Worm (Caenorhabditis elegans) whole organism, midembryonic: Measurements from ENCODE around the gene tpk-1.
A peak's percentile ranks its signal among the peaks of the same experiment; 100 is the strongest.

Source experiments
- T22C8.4 ChIP-seq: fragments of 200-800 bp; sonication (Bioruptor generic); IDR thresholded peaks from 2 replicates; pipeline ENCODE4 v1.3.6; 2022; ENCODE audit warnings: missing genetic modification characterization, missing compliant biosample characterization
- cog-1 ChIP-seq: sonication (generic microtip); optimal IDR thresholded peaks from 2 replicates; lab custom pipeline; 2016; ENCODE audit warnings: missing genetic modification characterization, missing compliant biosample characterization
- flt-1 ChIP-seq: fragments of 200-800 bp; sonication (Bioruptor generic); IDR thresholded peaks from 2 replicates; pipeline ENCODE4 v1.3.6; 2022; ENCODE audit warnings: missing genetic modification characterization, missing compliant biosample characterization
- klf-2 ChIP-seq: fragments of 200-800 bp; sonication (Bioruptor generic); conservative IDR thresholded peaks from 2 replicates; pipeline ENCODE4 v1.3.6; 2022; ENCODE audit warnings: missing genetic modification reagents, missing genetic modification characterization, missing compliant biosample characterization
- med-1 ChIP-seq: sonication (generic microtip); optimal IDR thresholded peaks from 2 replicates; lab custom pipeline; 2017; ENCODE audit warnings: missing genetic modification characterization, mild to moderate bottlenecking, missing compliant biosample characterization, antibody characterized with exemption, missing genetic modification reagents; ENCODE audit not compliant: insufficient read depth
- ref-1 ChIP-seq: fragments of 200-800 bp; sonication (Bioruptor generic); conservative IDR thresholded peaks from 2 replicates; pipeline ENCODE4 v1.3.6; 2022; ENCODE audit warnings: missing genetic modification reagents, missing genetic modification characterization, missing compliant biosample characterization
- tab-1 ChIP-seq: fragments of 200-800 bp; sonication (Bioruptor generic); IDR thresholded peaks from 2 replicates; pipeline ENCODE4 v1.3.6; 2022; ENCODE audit warnings: missing genetic modification characterization, missing compliant biosample characterization
- ztf-23 ChIP-seq: fragments of 200-800 bp; sonication (Bioruptor generic); IDR thresholded peaks from 2 replicates; pipeline ENCODE4 v1.3.6; 2022; ENCODE audit warnings: missing genetic modification reagents, missing genetic modification characterization, missing compliant biosample characterization
- ztf-29 ChIP-seq: fragments of 200-800 bp; sonication (Bioruptor generic); IDR thresholded peaks from 2 replicates; pipeline ENCODE4 v1.3.6; 2022; ENCODE audit warnings: missing genetic modification reagents, missing genetic modification characterization, missing compliant biosample characterization

Gene tpk-1

ce11 chrIII:8949147-8949546 is 37.2 kb downstream of the tpk-1 start:
- TF ChIP-seq ztf-23 (GFP tag; lab: Robert Waterston, UW) (no peak), flt-1 (GFP tag; lab: Robert Waterston, UW) (no peak), T22C8.4 (GFP tag; lab: Robert Waterston, UW) (no peak), tab-1 (GFP tag; lab: Robert Waterston, UW) (no peak), ref-1 (GFP tag; lab: Robert Waterston, UW) (no peak)

ce11 chrIII:8955536-8955935 is 43.6 kb downstream of the tpk-1 start:
- TF ChIP-seq ztf-29 (no peak), flt-1 (GFP tag; lab: Robert Waterston, UW) (no peak), T22C8.4 (GFP tag; lab: Robert Waterston, UW) (no peak), klf-2 (no peak), med-1 (GFP tag; lab: Kevin White, UChicago) (no peak), ztf-23 (GFP tag; lab: Robert Waterston, UW) (no peak), tab-1 (GFP tag; lab: Robert Waterston, UW) (no peak), ref-1 (GFP tag; lab: Robert Waterston, UW) (no peak), cog-1 (tag; lab: Kevin White, UChicago) (no peak)

ce11 chrIII:8956146-8956646 is 44.3 kb downstream of the tpk-1 start, which contains the start of the genes ZK643.5 and ZK643.2:
Gene ZK643.5 (minus strand): TSS chrIII:8956196.
Gene ZK643.2 (plus strand): TSS chrIII:8956540.
- TF ChIP-seq ztf-29 (no peak), T22C8.4 (GFP tag; lab: Robert Waterston, UW) (peak; percentile 99)

- TF ChIP-seq flt-1 (GFP tag; lab: Robert Waterston, UW) (no peak), ref-1 (GFP tag; lab: Robert Waterston, UW) (no peak), ztf-29 (no peak), tab-1 (GFP tag; lab: Robert Waterston, UW) (no peak), ztf-23 (GFP tag; lab: Robert Waterston, UW) (no peak), med-1 (GFP tag; lab: Kevin White, UChicago) (no peak), klf-2 (no peak), T22C8.4 (GFP tag; lab: Robert Waterston, UW) (no peak), cog-1 (tag; lab: Kevin White, UChicago) (no peak)
Measured at ce11 chrIII:8960664-8961063, 48.7 kb downstream of the tpk-1 start, which contains the start of gene ZK643.6. Gene ZK643.6 (minus strand): TSS chrIII:8960764.

- TF ChIP-seq flt-1 (GFP tag; lab: Robert Waterston, UW) (no peak), ztf-23 (GFP tag; lab: Robert Waterston, UW) (no peak), med-1 (GFP tag; lab: Kevin White, UChicago) (no peak), ref-1 (GFP tag; lab: Robert Waterston, UW) (no peak), T22C8.4 (GFP tag; lab: Robert Waterston, UW) (no peak), tab-1 (GFP tag; lab: Robert Waterston, UW) (no peak), cog-1 (tag; lab: Kevin White, UChicago) (no peak), ztf-29 (no peak), klf-2 (no peak)
Measured at ce11 chrIII:8961993-8962392, 50.0 kb downstream of the tpk-1 start, which contains the start of gene grl-25. Gene grl-25 (plus strand): TSS chrIII:8962293.

ce11 chrIII:8962475-8962874 is 50.5 kb downstream of the tpk-1 start:
- TF ChIP-seq flt-1 (GFP tag; lab: Robert Waterston, UW) (no peak), ztf-23 (GFP tag; lab: Robert Waterston, UW) (no peak), ztf-29 (no peak), klf-2 (no peak), med-1 (GFP tag; lab: Kevin White, UChicago) (no peak), cog-1 (tag; lab: Kevin White, UChicago) (no peak), T22C8.4 (GFP tag; lab: Robert Waterston, UW) (no peak), tab-1 (GFP tag; lab: Robert Waterston, UW) (no peak), ref-1 (GFP tag; lab: Robert Waterston, UW) (no peak)
